Fruit fly (Drosophila melanogaster) whole organism, wandering third instar larva: ENCODE measurements around the gene CG14377.

ENCODE experiments used
- Abd-B ChIP-seq: fragments of >200 bp; optimal IDR thresholded peaks from 2 replicates; lab custom pipeline; 2017; ENCODE audit warnings: missing biosample characterization, missing genetic modification characterization
- Dfd ChIP-seq: fragments of >200 bp; optimal IDR thresholded peaks from 2 replicates; lab custom pipeline; 2017; ENCODE audit warnings: missing biosample characterization, missing genetic modification characterization
- GATAd ChIP-seq: sonication (Bioruptor generic); optimal IDR thresholded peaks from 2 replicates; lab custom pipeline; 2016; ENCODE audit warnings: missing biosample characterization, missing genetic modification characterization
- Hr78 ChIP-seq: fragments of >200 bp; optimal IDR thresholded peaks from 2 replicates; lab custom pipeline; 2017; ENCODE audit warnings: missing biosample characterization, missing genetic modification characterization
- Mio ChIP-seq: sonication (Bioruptor generic); optimal IDR thresholded peaks from 2 replicates; lab custom pipeline; 2016; ENCODE audit warnings: missing biosample characterization, missing genetic modification characterization
- foxo ChIP-seq, 2 experiments: fragments of 200-800 bp; sonication (Bioruptor generic); optimal IDR thresholded peaks; 2 replicates in 1 of 2; 3 replicates in 1 of 2; lab custom pipeline; 2016 to 2017; ENCODE audit warnings: missing biosample characterization in 2 of 2, missing genetic modification characterization in 2 of 2
- h ChIP-seq: fragments of 200-800 bp; sonication (Bioruptor generic); optimal IDR thresholded peaks from 3 replicates; lab custom pipeline; 2016; ENCODE audit warnings: missing biosample characterization, mild to moderate bottlenecking, missing genetic modification characterization
- jim ChIP-seq: fragments of 175-275, 200-325 bp; sonication (Bioruptor generic); optimal IDR thresholded peaks from 2 replicates; lab custom pipeline; 2016; ENCODE audit warnings: missing biosample characterization, mild to moderate bottlenecking, missing genetic modification characterization
- rgr ChIP-seq: fragments of 200-800 bp; sonication (Bioruptor generic); optimal IDR thresholded peaks from 3 replicates; lab custom pipeline; 2016; ENCODE audit warnings: missing biosample characterization, mild to moderate bottlenecking, missing genetic modification characterization
- tai ChIP-seq: sonication (Bioruptor generic); optimal IDR thresholded peaks from 2 replicates; lab custom pipeline; 2016; ENCODE audit warnings: missing biosample characterization, missing genetic modification characterization
- woc ChIP-seq: sonication (Bioruptor generic); optimal IDR thresholded peaks from 2 replicates; lab custom pipeline; 2016; ENCODE audit warnings: missing biosample characterization, mild to moderate bottlenecking, missing genetic modification characterization

DNA sequence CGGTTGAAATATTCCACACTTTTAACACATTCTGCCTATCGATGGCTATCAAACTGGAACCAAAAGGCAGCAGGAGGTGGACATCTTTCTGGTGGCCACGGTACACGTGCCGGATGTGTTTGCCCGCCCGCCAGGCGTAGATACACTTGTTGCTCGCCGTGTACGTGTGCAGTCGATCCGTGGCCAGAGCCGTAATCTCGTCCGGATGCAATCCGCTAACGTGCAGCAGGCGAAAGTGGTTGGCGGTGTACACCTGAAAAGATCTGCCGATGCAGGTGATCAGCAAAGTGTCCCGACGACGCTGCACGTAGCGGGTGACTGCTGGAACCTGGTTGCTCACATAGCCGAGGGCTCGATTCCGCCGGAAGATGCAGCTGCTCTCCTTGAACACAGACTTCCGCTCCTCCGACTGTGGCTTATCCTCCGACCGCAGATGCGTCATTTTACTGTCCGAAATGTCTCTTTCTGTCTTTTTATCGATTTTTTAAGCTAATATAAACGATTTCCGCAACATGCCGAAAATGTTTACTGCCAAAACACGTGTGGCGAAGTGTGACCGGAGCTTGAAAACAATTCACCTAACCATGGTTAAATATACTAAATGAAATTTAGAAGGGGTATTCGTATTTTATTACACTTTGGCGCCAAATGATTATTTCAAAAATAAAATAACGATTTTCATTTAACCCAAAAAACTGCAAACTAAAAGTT, 9.3 kb upstream of the CG14377 start, which contains the start of gene CG9799:
- no peak for TF ChIP-seq Dfd (GFP tag; lab: Kevin White, UChicago)
- TF ChIP-seq Mio (GFP tag; lab: Kevin White, UChicago) = no peak
- no peak for TF ChIP-seq woc (GFP tag; lab: Kevin White, UChicago)
- TF ChIP-seq rgr (GFP tag; lab: Kevin White, UChicago) = no peak
- TF ChIP-seq Hr78 (GFP tag; lab: Kevin White, UChicago) = no peak
- no peak for TF ChIP-seq GATAd (GFP tag; lab: Kevin White, UChicago)
- TF ChIP-seq foxo (GFP tag; optimal IDR thresholded peaks at IDR 0.05; lab: Kevin White, UChicago) = no peak
- TF ChIP-seq Abd-B (GFP tag; lab: Kevin White, UChicago) = no peak
- TF ChIP-seq jim = no peak
- TF ChIP-seq tai (GFP tag; lab: Kevin White, UChicago) = no peak
- TF ChIP-seq h = no peak
